Worm (Caenorhabditis elegans) whole organism, mixed stage, embryonic: ENCODE results near the gene sdz-38.

ENCODE experiments used
- M03D4.4 ChIP-seq: sonication (generic microtip); optimal IDR thresholded peaks from 2 replicates; lab custom pipeline; 2017; ENCODE audit warnings: mild to moderate bottlenecking, missing genetic modification characterization, missing compliant biosample characterization
- blmp-1 ChIP-seq: fragments of 150-350 bp; optimal IDR thresholded peaks from 2 replicates; lab custom pipeline; 2014; ENCODE audit warnings: missing biosample characterization, missing genetic modification characterization
- elt-1 ChIP-seq: sonication (generic microtip); optimal IDR thresholded peaks from 2 replicates; lab custom pipeline; 2017; ENCODE audit warnings: missing genetic modification characterization, mild to moderate bottlenecking, missing compliant biosample characterization, antibody characterized with exemption, moderate library complexity, borderline replicate concordance; ENCODE audit not compliant: insufficient read depth
- lin-32 ChIP-seq: fragments of 200-800 bp; sonication (Bioruptor generic); optimal IDR thresholded peaks from 2 replicates; lab custom pipeline; 2018; ENCODE audit warnings: mild to moderate bottlenecking, missing genetic modification characterization, missing compliant biosample characterization
- mep-1 ChIP-seq: fragments of 150-350 bp; optimal IDR thresholded peaks from 2 replicates; lab custom pipeline; 2017; ENCODE audit warnings: missing biosample characterization, missing genetic modification reagents, missing genetic modification characterization, inconsistent platforms
- nhr-12 ChIP-seq: fragments of 150-350 bp; optimal IDR thresholded peaks from 2 replicates; lab custom pipeline; 2014; ENCODE audit warnings: missing biosample characterization, missing genetic modification characterization
- nhr-2 ChIP-seq: fragments of 150-350 bp; optimal IDR thresholded peaks from 2 replicates; lab custom pipeline; 2014; ENCODE audit warnings: missing biosample characterization, missing genetic modification characterization
- nhr-28 ChIP-seq: fragments of 150-350 bp; optimal IDR thresholded peaks from 2 replicates; lab custom pipeline; 2014; ENCODE audit warnings: missing biosample characterization, missing genetic modification characterization
- snpc-4 ChIP-seq: fragments of 150-350 bp; optimal IDR thresholded peaks from 2 replicates; lab custom pipeline; 2014; ENCODE audit warnings: missing biosample characterization, missing genetic modification characterization
- sptf-1 ChIP-seq: sonication (generic microtip); optimal IDR thresholded peaks from 2 replicates; lab custom pipeline; 2017; ENCODE audit warnings: mild to moderate bottlenecking, missing genetic modification characterization, moderate library complexity, missing compliant biosample characterization
- unc-39 ChIP-seq: fragments of 150-350 bp; optimal IDR thresholded peaks from 2 replicates; lab custom pipeline; 2014; ENCODE audit warnings: missing biosample characterization, missing genetic modification characterization
- unc-62 ChIP-seq: fragments of 150-350 bp; optimal IDR thresholded peaks from 2 replicates; lab custom pipeline; 2014; ENCODE audit warnings: missing biosample characterization, missing genetic modification reagents, missing genetic modification characterization
- ztf-11 ChIP-seq: fragments of 150-350 bp; optimal IDR thresholded peaks from 2 replicates; lab custom pipeline; 2014; ENCODE audit warnings: missing biosample characterization, missing genetic modification characterization

ce11 chrII:9951846-9952245 is 29.8 kb downstream of the sdz-38 start:
- TF ChIP-seq snpc-4 (tag; lab: Kevin White, UChicago) (no peak), sptf-1 (tag; lab: Kevin White, UChicago) (no peak), ztf-11 (tag; lab: Kevin White, UChicago) (no peak), unc-39 (tag; lab: Kevin White, UChicago) (no peak), nhr-12 (no peak), blmp-1 (tag; lab: Kevin White, UChicago) (no peak), M03D4.4 (tag; lab: Kevin White, UChicago) (no peak), unc-62 (GFP tag; lab: Kevin White, UChicago) (no peak), elt-1 (tag; lab: Kevin White, UChicago) (no peak), mep-1 (tag; lab: Kevin White, UChicago) (no peak), nhr-2 (tag; lab: Kevin White, UChicago) (no peak), lin-32 (GFP tag; lab: Kevin White, UChicago) (no peak), nhr-28 (tag; lab: Kevin White, UChicago) (no peak)
